Worm (Caenorhabditis elegans) whole organism, late embryonic: ENCODE measurements around the gene nprl-3.

ENCODE experiments used
- C08G9.2 ChIP-seq: sonication (generic microtip); optimal IDR thresholded peaks from 2 replicates; lab custom pipeline; 2016; ENCODE audit warnings: mild to moderate bottlenecking, missing genetic modification characterization, moderate library complexity, missing compliant biosample characterization
- C38D4.7 ChIP-seq: fragments of 200-800 bp; sonication (Bioruptor generic); optimal IDR thresholded peaks from 2 replicates; lab custom pipeline; 2018; ENCODE audit warnings: mild to moderate bottlenecking, missing genetic modification characterization, moderate library complexity, missing compliant biosample characterization
- F13H6.1 ChIP-seq: sonication (generic microtip); optimal IDR thresholded peaks from 2 replicates; lab custom pipeline; 2016; ENCODE audit warnings: missing genetic modification characterization, missing compliant biosample characterization
- K02D7.2 ChIP-seq: sonication (generic microtip); optimal IDR thresholded peaks from 2 replicates; lab custom pipeline; 2017; ENCODE audit warnings: mild to moderate bottlenecking, missing genetic modification characterization, missing compliant biosample characterization
- K09A11.1 ChIP-seq: sonication (generic microtip); optimal IDR thresholded peaks from 2 replicates; lab custom pipeline; 2017; ENCODE audit warnings: antibody characterized with exemption, mild to moderate bottlenecking, missing genetic modification characterization, missing compliant biosample characterization; ENCODE audit not compliant: insufficient read depth
- ahr-1 ChIP-seq: sonication (generic microtip); optimal IDR thresholded peaks from 2 replicates; lab custom pipeline; 2016; ENCODE audit warnings: missing genetic modification characterization, missing compliant biosample characterization
- ama-1 ChIP-seq: fragments of 150-350 bp; optimal IDR thresholded peaks from 2 replicates; lab custom pipeline; 2014
- ceh-18 ChIP-seq: sonication (generic microtip); optimal IDR thresholded peaks from 2 replicates; lab custom pipeline; 2016; ENCODE audit warnings: missing genetic modification characterization, missing compliant biosample characterization
- ceh-19 ChIP-seq: fragments of 200-800 bp; sonication (Bioruptor generic); optimal IDR thresholded peaks from 2 replicates; lab custom pipeline; 2018; ENCODE audit warnings: mild to moderate bottlenecking, missing genetic modification characterization, missing compliant biosample characterization
- ceh-2 ChIP-seq: sonication (generic microtip); optimal IDR thresholded peaks from 2 replicates; lab custom pipeline; 2016; ENCODE audit warnings: missing genotype, missing genetic modification characterization, missing compliant biosample characterization
- ceh-22 ChIP-seq: sonication (generic microtip); optimal IDR thresholded peaks from 2 replicates; lab custom pipeline; 2017; ENCODE audit warnings: missing biosample characterization, missing genetic modification characterization
- ceh-31 ChIP-seq: sonication (generic microtip); optimal IDR thresholded peaks from 2 replicates; lab custom pipeline; 2016; ENCODE audit warnings: missing genetic modification characterization, missing compliant biosample characterization
- ceh-6 ChIP-seq: fragments of 200-800 bp; sonication (Bioruptor generic); optimal IDR thresholded peaks from 2 replicates; lab custom pipeline; 2018; ENCODE audit warnings: mild to moderate bottlenecking, missing genetic modification characterization, missing compliant biosample characterization
- ceh-9 ChIP-seq: sonication (generic microtip); optimal IDR thresholded peaks from 2 replicates; lab custom pipeline; 2016; ENCODE audit warnings: mild to moderate bottlenecking, missing genetic modification characterization, inconsistent platforms, missing compliant biosample characterization
- dve-1 ChIP-seq: sonication (generic microtip); optimal IDR thresholded peaks from 2 replicates; lab custom pipeline; 2017; ENCODE audit warnings: antibody characterized with exemption, mild to moderate bottlenecking, missing genetic modification characterization, missing compliant biosample characterization
- elt-2 ChIP-seq: sonication (generic microtip); optimal IDR thresholded peaks from 2 replicates; lab custom pipeline; 2016; ENCODE audit warnings: missing genetic modification reagents, missing genetic modification characterization, missing compliant biosample characterization
- fax-1 ChIP-seq: sonication (generic microtip); optimal IDR thresholded peaks from 2 replicates; lab custom pipeline; 2016; ENCODE audit warnings: missing genotype, missing genetic modification characterization, missing compliant biosample characterization
- fkh-6 ChIP-seq: sonication (generic microtip); optimal IDR thresholded peaks from 2 replicates; lab custom pipeline; 2016; ENCODE audit warnings: missing genetic modification characterization, missing compliant biosample characterization
- hlh-13 ChIP-seq: fragments of 200-800 bp; sonication (Bioruptor generic); optimal IDR thresholded peaks from 2 replicates; lab custom pipeline; 2018; ENCODE audit warnings: mild to moderate bottlenecking, missing genetic modification characterization, missing compliant biosample characterization
- hlh-8 ChIP-seq: sonication (generic microtip); optimal IDR thresholded peaks from 2 replicates; lab custom pipeline; 2016; ENCODE audit warnings: missing genotype, missing genetic modification characterization, missing compliant biosample characterization
- lim-6 ChIP-seq: sonication (generic microtip); optimal IDR thresholded peaks from 2 replicates; lab custom pipeline; 2016; ENCODE audit warnings: missing genetic modification characterization, missing compliant biosample characterization
- nhr-11 ChIP-seq: fragments of 150-350 bp; optimal IDR thresholded peaks from 2 replicates; lab custom pipeline; 2014; ENCODE audit warnings: missing biosample characterization, missing genetic modification characterization
- npax-4 ChIP-seq: sonication (generic microtip); optimal IDR thresholded peaks from 2 replicates; lab custom pipeline; 2016; ENCODE audit warnings: missing genetic modification characterization, missing compliant biosample characterization
- pag-3 ChIP-seq: sonication (generic microtip); optimal IDR thresholded peaks from 2 replicates; lab custom pipeline; 2016; ENCODE audit warnings: missing compliant biosample characterization, missing genetic modification characterization, borderline replicate concordance
- pha-2 ChIP-seq: sonication (generic microtip); optimal IDR thresholded peaks from 2 replicates; lab custom pipeline; 2017; ENCODE audit warnings: mild to moderate bottlenecking, missing genetic modification characterization, missing compliant biosample characterization
- pros-1 ChIP-seq: fragments of 150-350 bp; optimal IDR thresholded peaks from 2 replicates; lab custom pipeline; 2014; ENCODE audit warnings: missing biosample characterization, missing genetic modification reagents, missing genetic modification characterization
- ref-2 ChIP-seq: sonication (generic microtip); optimal IDR thresholded peaks from 2 replicates; lab custom pipeline; 2016; ENCODE audit warnings: missing genetic modification characterization, missing compliant biosample characterization
- sox-4 ChIP-seq: sonication (generic microtip); optimal IDR thresholded peaks from 2 replicates; lab custom pipeline; 2017; ENCODE audit warnings: mild to moderate bottlenecking, missing genetic modification characterization, inconsistent platforms, missing compliant biosample characterization
- syd-9 ChIP-seq: sonication (generic microtip); optimal IDR thresholded peaks from 2 replicates; lab custom pipeline; 2016; ENCODE audit warnings: mild to moderate bottlenecking, missing genetic modification characterization, moderate library complexity, missing compliant biosample characterization
- tbx-2 ChIP-seq: sonication (generic microtip); optimal IDR thresholded peaks from 2 replicates; lab custom pipeline; 2016; ENCODE audit warnings: missing genetic modification characterization, missing compliant biosample characterization
- tbx-7 ChIP-seq: sonication (generic microtip); optimal IDR thresholded peaks from 2 replicates; lab custom pipeline; 2016; ENCODE audit warnings: missing genotype, missing genetic modification characterization, missing compliant biosample characterization
- unc-3 ChIP-seq, 2 experiments: fragments of 200-800 bp in 1 of 2; sonication (Bioruptor generic) in 1 of 2; sonication (generic microtip) in 1 of 2; conservative IDR thresholded peaks in 1 of 2; optimal IDR thresholded peaks in 1 of 2; 2 replicates each; pipeline versions ENCODE4 v1.3.6 to Lab custom; 2016 to 2022; ENCODE audit warnings: missing compliant biosample characterization in 2 of 2, missing genetic modification characterization in 2 of 2, missing genetic modification reagents in 1 of 2
- unc-42 ChIP-seq: sonication (generic microtip); optimal IDR thresholded peaks from 2 replicates; lab custom pipeline; 2016; ENCODE audit warnings: missing genotype, missing genetic modification characterization, missing compliant biosample characterization
- unc-86 ChIP-seq: sonication (generic microtip); optimal IDR thresholded peaks from 2 replicates; lab custom pipeline; 2016; ENCODE audit warnings: missing genetic modification characterization, missing compliant biosample characterization

nprl-3 gene

ce11 chrIV:8255221-8255620 lies 42.1 kb upstream of the nprl-3 start:
- no peak for TF ChIP-seq ceh-31
- TF ChIP-seq unc-42 (tag; lab: Kevin White, UChicago) = no peak
- TF ChIP-seq ref-2 = no peak
- no peak for TF ChIP-seq K02D7.2
- no peak for TF ChIP-seq dve-1 (tag; lab: Kevin White, UChicago)
- no peak for TF ChIP-seq hlh-13
- TF ChIP-seq ceh-18 (tag; lab: Kevin White, UChicago) = no peak
- TF ChIP-seq pha-2 = no peak
- no peak for TF ChIP-seq unc-86 (tag; lab: Kevin White, UChicago)
- no peak for TF ChIP-seq ahr-1 (tag; lab: Kevin White, UChicago)
- no peak for TF ChIP-seq elt-2
- TF ChIP-seq npax-4 (tag; lab: Kevin White, UChicago) = no peak
- TF ChIP-seq ceh-2 (tag; lab: Kevin White, UChicago) = no peak
- TF ChIP-seq tbx-7 (tag; lab: Kevin White, UChicago) = no peak
- TF ChIP-seq ceh-19 = no peak
- TF ChIP-seq pros-1 (tag; lab: Kevin White, UChicago) = no peak
- TF ChIP-seq pag-3 (tag; lab: Kevin White, UChicago) = no peak

DNA sequence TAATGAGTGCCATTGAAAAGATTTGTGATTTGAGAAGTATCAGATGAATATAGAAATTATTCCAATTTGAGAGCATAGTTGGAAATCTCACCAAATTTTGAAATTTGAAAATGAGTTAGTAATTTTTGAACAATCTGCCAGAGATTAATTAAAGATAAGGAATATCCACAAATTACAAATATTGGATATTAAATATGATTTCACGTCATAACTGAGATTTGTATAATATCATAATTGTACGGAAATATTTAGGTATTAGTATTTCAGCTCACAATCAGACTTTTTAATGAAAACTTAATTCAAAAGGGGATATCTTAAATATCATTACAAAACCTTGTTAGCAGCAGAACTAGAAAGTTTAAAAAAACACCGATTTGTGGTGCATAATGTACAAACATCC lies 37.4 kb upstream of the nprl-3 start, which contains the start of gene K07H8.7:
Gene K07H8.7 (minus strand): TSS at position 101 of the 400 bp plus-strand sequence.
- TF ChIP-seq fax-1 (tag; lab: Kevin White, UChicago) (no peak), ceh-22 (no peak), C38D4.7 (GFP tag; lab: Kevin White, UChicago) (no peak)

DNA sequence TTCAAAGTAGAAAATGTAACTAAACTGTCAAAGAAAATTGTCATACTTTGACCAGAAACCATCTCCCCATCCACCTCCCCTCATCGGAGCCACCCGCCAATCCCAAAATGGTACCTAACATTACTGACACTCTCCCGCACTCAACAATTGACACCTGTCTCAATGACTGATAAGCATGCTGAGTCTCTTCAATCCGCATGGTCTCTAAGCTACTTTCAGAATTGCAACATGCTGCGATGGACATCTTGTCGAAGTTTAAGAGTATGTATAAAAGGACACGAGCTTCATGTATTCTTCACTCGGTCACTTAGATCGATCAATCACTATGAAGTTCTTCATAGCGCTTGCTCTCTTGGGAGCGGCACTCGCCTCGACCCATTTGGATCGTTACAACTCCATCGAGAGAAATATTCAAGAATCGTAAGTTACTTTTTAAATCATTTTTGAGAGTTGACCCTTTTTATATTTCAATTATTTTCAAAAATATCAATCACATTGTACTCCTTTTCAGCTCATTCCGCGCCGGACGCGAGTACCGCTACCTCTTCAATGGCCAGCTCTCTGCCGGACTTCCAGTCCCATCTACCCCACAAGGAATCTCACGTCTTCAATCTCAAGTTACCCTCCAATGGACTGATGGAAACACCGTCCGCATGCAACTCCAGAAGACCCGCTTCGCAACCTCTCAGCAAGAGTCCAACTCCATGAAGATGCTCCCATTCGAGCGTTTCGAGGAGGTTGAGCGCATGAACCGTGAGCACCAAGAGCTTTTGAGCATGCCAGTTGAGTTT lies 36.2 kb upstream of the nprl-3 start, which contains the start of gene vit-6:
Gene vit-6 (plus strand): TSS at position 310 of the 791 bp plus-strand sequence.
- no peak for TF ChIP-seq F13H6.1 (tag; lab: Kevin White, UChicago)

- TF ChIP-seq unc-42 (tag; lab: Kevin White, UChicago) (no peak), K09A11.1 (tag; lab: Kevin White, UChicago) (no peak), nhr-11 (tag; lab: Kevin White, UChicago) (no peak), ceh-19 (no peak), tbx-2 (tag; lab: Kevin White, UChicago) (no peak), fkh-6 (tag; lab: Kevin White, UChicago) (no peak), hlh-13 (no peak), lim-6 (tag; lab: Kevin White, UChicago) (no peak), C08G9.2 (tag; lab: Kevin White, UChicago) (no peak), sox-4 (tag; lab: Kevin White, UChicago) (no peak), syd-9 (tag; lab: Kevin White, UChicago) (no peak), ama-1 (no peak), ceh-18 (tag; lab: Kevin White, UChicago) (no peak), ceh-6 (GFP tag; lab: Kevin White, UChicago) (no peak), unc-3 (GFP tag; conservative IDR thresholded peaks at IDR 0.05; lab: Robert Waterston, UW) (no peak), unc-3 (tag; optimal IDR thresholded peaks at IDR 0.05; lab: Kevin White, UChicago) (no peak), ceh-9 (tag; lab: Kevin White, UChicago) (no peak), hlh-8 (tag; lab: Kevin White, UChicago) (no peak)
Observed at ce11 chrIV:8262671-8263070, 34.6 kb upstream of the nprl-3 start.
